Worm (Caenorhabditis elegans): Measurements from ENCODE around the gene srx-76.
A peak's percentile ranks its signal among the peaks of the same experiment; 100 is the strongest.

srx-76 gene

DNA sequence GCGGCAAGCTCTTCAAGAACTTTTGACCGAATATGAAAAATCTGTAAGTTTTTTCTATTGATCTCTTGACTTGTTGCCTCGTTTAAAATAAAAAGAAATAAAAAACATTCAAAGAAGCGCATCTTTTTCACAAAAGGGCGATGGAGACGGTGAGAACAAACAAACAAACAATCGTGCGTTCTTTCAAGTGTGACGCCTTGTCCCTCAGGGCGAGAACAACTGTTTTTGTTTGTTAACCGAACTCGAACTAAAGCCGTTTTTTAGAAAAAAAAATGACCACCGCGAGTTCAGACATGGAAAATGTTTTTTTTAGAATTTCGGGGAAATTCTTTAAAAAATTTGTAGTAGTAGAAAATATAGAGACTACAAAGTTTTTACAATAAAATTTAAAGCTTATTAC is 44.6 kb upstream of the srx-76 start:
- TF ChIP-seq fkh-10 (GFP tag; optimal IDR thresholded peaks at IDR 0.05) (no peak), pha-4 (tag; optimal IDR thresholded peaks at IDR 0.05) (peak; percentile 77), ztf-4 (tag; optimal IDR thresholded peaks at IDR 0.05) (no peak), R02D3.7 (tag; optimal IDR thresholded peaks at IDR 0.05) (no peak), elt-3 (tag; optimal IDR thresholded peaks at IDR 0.05) (no peak), nhr-23 (tag; optimal IDR thresholded peaks at IDR 0.05) (no peak), snpc-4 (tag; optimal IDR thresholded peaks at IDR 0.05) (no peak)

ce11 chrV:11849408-11849807 is 42.2 kb upstream of the srx-76 start:
- TF ChIP-seq ztf-4 (tag; optimal IDR thresholded peaks at IDR 0.05) (no peak), nhr-77 (tag; optimal IDR thresholded peaks at IDR 0.05) (no peak), lin-15B (tag; optimal IDR thresholded peaks at IDR 0.05) (no peak), fkh-2 (tag; optimal IDR thresholded peaks at IDR 0.05) (no peak), R02D3.7 (tag; optimal IDR thresholded peaks at IDR 0.05) (no peak), nhr-28 (tag; optimal IDR thresholded peaks at IDR 0.05) (no peak), ztf-11 (tag; optimal IDR thresholded peaks at IDR 0.05) (no peak), lsy-12 (tag; optimal IDR thresholded peaks at IDR 0.05) (no peak), pha-4 (tag; optimal IDR thresholded peaks at IDR 0.05) (no peak), elt-2 (tag; optimal IDR thresholded peaks at IDR 0.05) (peak; percentile 66), pqm-1 (tag; optimal IDR thresholded peaks at IDR 0.05) (peak; percentile 30), unc-62 (GFP tag; optimal IDR thresholded peaks at IDR 0.05) (no peak), nhr-67 (tag; optimal IDR thresholded peaks at IDR 0.05) (no peak), eor-1 (tag; optimal IDR thresholded peaks at IDR 0.05) (no peak)

- no peak for TF ChIP-seq nhr-77 (tag; optimal IDR thresholded peaks at IDR 0.05)
- TF ChIP-seq lin-39 (tag; optimal IDR thresholded peaks at IDR 0.05): peak; percentile 15
Measured at ce11 chrV:11852305-11852704, 39.3 kb upstream of the srx-76 start.

- TF ChIP-seq pha-4 (tag; optimal IDR thresholded peaks at IDR 0.05) (peak; percentile 20), lsy-12 (tag; optimal IDR thresholded peaks at IDR 0.05) (no peak), elt-2 (tag; optimal IDR thresholded peaks at IDR 0.05) (peak; percentile 33)
Measured at ce11 chrV:11853723-11854122, 37.9 kb upstream of the srx-76 start.

ce11 chrV:11854905-11855304 is 36.7 kb upstream of the srx-76 start:
- TF ChIP-seq tbx-2 (tag; optimal IDR thresholded peaks at IDR 0.05): no peak
- TF ChIP-seq nhr-43 (tag; optimal IDR thresholded peaks at IDR 0.05; ENCODE audit: poor library complexity, severe bottlenecking): no peak
- no peak for TF ChIP-seq daf-12 (tag; optimal IDR thresholded peaks at IDR 0.05)
- no peak for TF ChIP-seq pha-4 (tag; optimal IDR thresholded peaks at IDR 0.05)
- no peak for TF ChIP-seq ceh-16 (tag; optimal IDR thresholded peaks at IDR 0.05)
- no peak for TF ChIP-seq ceh-28 (tag; optimal IDR thresholded peaks at IDR 0.05)
- TF ChIP-seq ceh-9 (tag; optimal IDR thresholded peaks at IDR 0.05): no peak
- TF ChIP-seq lin-39 (tag; optimal IDR thresholded peaks at IDR 0.05): no peak
- TF ChIP-seq nhr-237 (tag; optimal IDR thresholded peaks at IDR 0.05): no peak
- TF ChIP-seq ztf-11 (tag; optimal IDR thresholded peaks at IDR 0.05): no peak
- no peak for TF ChIP-seq pqm-1 (tag; optimal IDR thresholded peaks at IDR 0.05)
- TF ChIP-seq nfya-1 (tag; optimal IDR thresholded peaks at IDR 0.05; ENCODE audit: insufficient read depth): no peak
- TF ChIP-seq sea-2 (GFP tag; optimal IDR thresholded peaks at IDR 0.05): no peak
- TF ChIP-seq nhr-28 (tag; optimal IDR thresholded peaks at IDR 0.05): no peak

DNA sequence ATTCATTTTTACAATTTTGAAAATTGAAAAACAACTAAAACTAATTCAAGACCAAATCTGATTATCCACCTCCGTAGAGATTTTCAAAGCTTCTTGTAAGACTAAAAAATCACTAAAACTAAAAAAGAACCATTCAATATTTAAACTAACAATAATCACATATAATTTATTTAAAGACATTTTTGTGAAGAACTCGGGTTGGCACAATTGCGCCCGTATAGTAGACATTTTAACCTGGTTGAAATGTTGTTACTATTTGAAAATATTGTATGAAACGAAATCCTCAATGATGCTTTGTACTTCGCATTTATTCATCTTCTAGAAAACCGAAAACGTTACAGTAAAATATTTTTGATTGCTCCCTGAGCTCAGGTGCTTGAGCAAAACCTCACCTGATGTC is 35.6 kb upstream of the srx-76 start:
- TF ChIP-seq nhr-77 (tag; optimal IDR thresholded peaks at IDR 0.05) (no peak), tbx-2 (tag; optimal IDR thresholded peaks at IDR 0.05) (no peak), unc-39 (tag; optimal IDR thresholded peaks at IDR 0.05) (no peak), mml-1 (tag; optimal IDR thresholded peaks at IDR 0.05) (no peak), fkh-2 (tag; optimal IDR thresholded peaks at IDR 0.05) (no peak), nhr-12 (tag; optimal IDR thresholded peaks at IDR 0.05) (no peak), nhr-11 (tag; optimal IDR thresholded peaks at IDR 0.05) (no peak), zag-1 (tag; optimal IDR thresholded peaks at IDR 0.05) (no peak), eor-1 (tag; optimal IDR thresholded peaks at IDR 0.05) (no peak), aly-2 (tag; optimal IDR thresholded peaks at IDR 0.05) (no peak), snpc-4 (tag; optimal IDR thresholded peaks at IDR 0.05) (no peak), pqm-1 (tag; optimal IDR thresholded peaks at IDR 0.05) (no peak), elt-2 (tag; optimal IDR thresholded peaks at IDR 0.05) (no peak), nfya-1 (tag; optimal IDR thresholded peaks at IDR 0.05; ENCODE audit: insufficient read depth) (no peak), ceh-9 (tag; optimal IDR thresholded peaks at IDR 0.05) (no peak), jun-1 (tag; optimal IDR thresholded peaks at IDR 0.05) (no peak)

Data from whole organism, L3 larva.